Worm (Caenorhabditis elegans) whole organism, mixed stage, embryonic: ENCODE data around the gene hda-11.

Source experiments
- blmp-1 ChIP-seq: fragments of 150-350 bp; optimal IDR thresholded peaks from 2 replicates; lab custom pipeline; 2014; ENCODE audit warnings: missing biosample characterization, missing genetic modification characterization
- ceh-39 ChIP-seq: fragments of 150-350 bp; optimal IDR thresholded peaks from 2 replicates; lab custom pipeline; 2014; ENCODE audit warnings: missing biosample characterization, missing genetic modification characterization
- ceh-43 ChIP-seq: fragments of 200-800 bp; sonication (Bioruptor generic); optimal IDR thresholded peaks from 2 replicates; lab custom pipeline; 2018; ENCODE audit warnings: mild to moderate bottlenecking, missing genetic modification characterization, moderate library complexity, missing compliant biosample characterization
- ces-1 ChIP-seq: fragments of 150-350 bp; optimal IDR thresholded peaks from 2 replicates; lab custom pipeline; 2014; ENCODE audit warnings: missing biosample characterization, missing genetic modification reagents, missing genetic modification characterization
- cnd-1 ChIP-seq: fragments of 200-800 bp; sonication (Bioruptor generic); optimal IDR thresholded peaks from 2 replicates; lab custom pipeline; 2018; ENCODE audit warnings: mild to moderate bottlenecking, missing genetic modification characterization, missing compliant biosample characterization
- drap-1 ChIP-seq: fragments of 200-800 bp; sonication (Bioruptor generic); optimal IDR thresholded peaks from 3 replicates; lab custom pipeline; 2018; ENCODE audit warnings: mild to moderate bottlenecking, missing genetic modification characterization, missing compliant biosample characterization
- elt-1 ChIP-seq: sonication (generic microtip); optimal IDR thresholded peaks from 2 replicates; lab custom pipeline; 2017; ENCODE audit warnings: missing genetic modification characterization, mild to moderate bottlenecking, missing compliant biosample characterization, antibody characterized with exemption, moderate library complexity, borderline replicate concordance; ENCODE audit not compliant: insufficient read depth
- elt-3 ChIP-seq: fragments of 150-350 bp; optimal IDR thresholded peaks from 2 replicates; lab custom pipeline; 2014; ENCODE audit warnings: missing biosample characterization, missing genetic modification characterization
- ham-2 ChIP-seq: fragments of 200-800 bp; sonication (Bioruptor generic); optimal IDR thresholded peaks from 2 replicates; lab custom pipeline; 2018; ENCODE audit warnings: mild to moderate bottlenecking, missing genetic modification characterization, missing compliant biosample characterization
- hlh-1 ChIP-seq: fragments of 150-350 bp; optimal IDR thresholded peaks from 2 replicates; lab custom pipeline; 2014; ENCODE audit warnings: missing biosample characterization, missing genetic modification reagents, missing genetic modification characterization
- lin-13 ChIP-seq: fragments of 150-350 bp; optimal IDR thresholded peaks from 2 replicates; lab custom pipeline; 2014; ENCODE audit warnings: missing biosample characterization, missing genetic modification characterization
- lin-32 ChIP-seq: fragments of 200-800 bp; sonication (Bioruptor generic); optimal IDR thresholded peaks from 2 replicates; lab custom pipeline; 2018; ENCODE audit warnings: mild to moderate bottlenecking, missing genetic modification characterization, missing compliant biosample characterization
- lsy-2 ChIP-seq: fragments of 150-350 bp; optimal IDR thresholded peaks from 2 replicates; lab custom pipeline; 2014; ENCODE audit warnings: missing biosample characterization, missing genetic modification characterization
- mab-5 ChIP-seq: fragments of 150-350 bp; optimal IDR thresholded peaks from 2 replicates; lab custom pipeline; 2014; ENCODE audit warnings: missing biosample characterization, missing genetic modification characterization
- mep-1 ChIP-seq: fragments of 150-350 bp; optimal IDR thresholded peaks from 2 replicates; lab custom pipeline; 2017; ENCODE audit warnings: missing biosample characterization, missing genetic modification reagents, missing genetic modification characterization, inconsistent platforms
- mls-2 ChIP-seq: sonication (generic microtip); optimal IDR thresholded peaks from 2 replicates; lab custom pipeline; 2016; ENCODE audit warnings: mild to moderate bottlenecking, missing genetic modification characterization, moderate library complexity, missing compliant biosample characterization
- nhr-12 ChIP-seq: fragments of 150-350 bp; optimal IDR thresholded peaks from 2 replicates; lab custom pipeline; 2014; ENCODE audit warnings: missing biosample characterization, missing genetic modification characterization
- nhr-2 ChIP-seq: fragments of 150-350 bp; optimal IDR thresholded peaks from 2 replicates; lab custom pipeline; 2014; ENCODE audit warnings: missing biosample characterization, missing genetic modification characterization
- nhr-237 ChIP-seq: fragments of 150-350 bp; optimal IDR thresholded peaks from 2 replicates; lab custom pipeline; 2014; ENCODE audit warnings: missing biosample characterization, missing genetic modification characterization
- nhr-28 ChIP-seq: fragments of 150-350 bp; optimal IDR thresholded peaks from 2 replicates; lab custom pipeline; 2014; ENCODE audit warnings: missing biosample characterization, missing genetic modification characterization
- nhr-76 ChIP-seq: sonication (generic microtip); optimal IDR thresholded peaks from 2 replicates; lab custom pipeline; 2017; ENCODE audit warnings: missing biosample characterization, missing genetic modification characterization
- pha-4 ChIP-seq: fragments of 150-350 bp; optimal IDR thresholded peaks from 2 replicates; lab custom pipeline; 2018; ENCODE audit warnings: missing biosample characterization, missing genetic modification reagents, missing genetic modification characterization
- sem-2 ChIP-seq: fragments of 200-800 bp; sonication (Bioruptor generic); optimal IDR thresholded peaks from 2 replicates; lab custom pipeline; 2018; ENCODE audit warnings: mild to moderate bottlenecking, missing genetic modification characterization, missing compliant biosample characterization
- snpc-4 ChIP-seq: fragments of 150-350 bp; optimal IDR thresholded peaks from 2 replicates; lab custom pipeline; 2014; ENCODE audit warnings: missing biosample characterization, missing genetic modification characterization
- tbx-8 ChIP-seq: fragments of 200-800 bp; sonication (Bioruptor generic); optimal IDR thresholded peaks from 2 replicates; lab custom pipeline; 2018; ENCODE audit warnings: mild to moderate bottlenecking, missing genetic modification characterization, moderate library complexity, missing compliant biosample characterization
- unc-120 ChIP-seq: sonication (generic microtip); optimal IDR thresholded peaks from 2 replicates; lab custom pipeline; 2017; ENCODE audit warnings: missing genetic modification characterization, missing compliant biosample characterization; ENCODE audit not compliant: poor library complexity, severe bottlenecking
- unc-62 ChIP-seq: fragments of 150-350 bp; optimal IDR thresholded peaks from 2 replicates; lab custom pipeline; 2014; ENCODE audit warnings: missing biosample characterization, missing genetic modification reagents, missing genetic modification characterization
- zip-8 ChIP-seq: fragments of 150-350 bp; optimal IDR thresholded peaks from 2 replicates; lab custom pipeline; 2014; ENCODE audit warnings: missing biosample characterization, missing genetic modification characterization
- ztf-11 ChIP-seq: fragments of 150-350 bp; optimal IDR thresholded peaks from 2 replicates; lab custom pipeline; 2014; ENCODE audit warnings: missing biosample characterization, missing genetic modification characterization

hda-11 gene

DNA sequence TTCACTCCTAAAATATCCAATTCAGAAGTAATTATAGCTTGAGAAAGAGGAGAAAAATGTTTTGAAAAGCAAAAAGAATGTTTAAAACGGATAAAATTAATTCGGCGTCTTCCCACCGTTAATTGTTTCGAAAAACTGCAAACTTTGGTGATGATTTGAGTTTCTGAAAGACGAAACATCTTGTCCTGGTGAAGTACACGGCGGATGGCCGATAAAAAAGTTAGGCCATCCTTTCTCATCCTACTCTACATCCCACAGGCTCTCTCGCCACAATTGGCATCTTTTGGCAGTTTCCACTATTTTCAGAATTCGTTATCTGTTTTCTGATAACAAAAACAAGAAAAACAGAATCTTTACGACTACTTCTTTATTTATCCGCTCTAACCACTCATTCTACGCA lies at the start of gene hda-11, which contains the start of gene C35A5.8:
hda-11 (plus strand) TSS at position 283 of the 400 bp plus-strand sequence.
C35A5.8 (minus strand) TSS at position 7 of the 400 bp plus-strand sequence.
- TF ChIP-seq blmp-1 (tag; lab: Kevin White, UChicago) (no peak), lsy-2 (tag; lab: Kevin White, UChicago) (peak; percentile 25), nhr-12 (tag; lab: Kevin White, UChicago) (no peak), unc-120 (tag; lab: Kevin White, UChicago) (peak; percentile 46), mab-5 (tag; lab: Kevin White, UChicago) (no peak), mep-1 (peak; percentile 2), hlh-1 (no peak)

DNA sequence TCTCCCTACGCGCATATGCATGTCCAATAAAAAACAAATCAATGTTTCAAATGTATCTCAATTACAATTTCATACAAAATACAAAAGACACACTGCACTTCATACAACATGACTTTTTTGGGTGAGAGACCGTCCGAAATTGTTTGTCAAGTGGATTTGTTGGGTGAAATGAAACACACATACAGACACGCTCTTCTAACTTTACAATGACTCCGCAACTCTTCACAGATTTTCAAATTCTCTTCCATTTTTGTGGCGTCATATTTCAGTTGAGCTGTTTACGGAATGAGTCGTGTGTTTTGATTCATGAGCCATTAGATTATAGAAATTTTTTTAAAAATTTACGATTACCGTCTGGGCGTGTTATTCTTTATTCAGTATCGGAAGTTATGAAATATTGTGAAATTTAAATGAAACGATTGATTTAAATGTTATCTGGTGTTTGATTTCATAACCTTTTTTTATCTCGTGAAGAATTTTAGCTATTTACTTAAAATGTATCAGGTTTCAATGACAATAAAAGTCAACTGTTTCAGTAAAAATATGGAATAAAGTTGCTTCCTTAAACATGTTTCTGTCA lies 49.0 kb upstream of the hda-11 start:
- TF ChIP-seq cnd-1 (tag; lab: Kevin White, UChicago): no peak
- no peak for TF ChIP-seq ham-2 (GFP tag; lab: Kevin White, UChicago)
- no peak for TF ChIP-seq unc-120 (tag; lab: Kevin White, UChicago)
- no peak for TF ChIP-seq snpc-4
- no peak for TF ChIP-seq hlh-1
- TF ChIP-seq tbx-8 (GFP tag; lab: Kevin White, UChicago): no peak
- no peak for TF ChIP-seq elt-3 (tag; lab: Kevin White, UChicago)
- no peak for TF ChIP-seq pha-4 (tag; lab: Kevin White, UChicago)
- no peak for TF ChIP-seq lin-13 (tag; lab: Kevin White, UChicago)
- TF ChIP-seq mab-5 (tag; lab: Kevin White, UChicago): no peak
- TF ChIP-seq nhr-76 (tag; lab: Kevin White, UChicago): no peak
- no peak for TF ChIP-seq lin-32 (GFP tag; lab: Kevin White, UChicago)
- TF ChIP-seq mls-2 (tag; lab: Kevin White, UChicago): no peak
- TF ChIP-seq blmp-1 (tag; lab: Kevin White, UChicago): no peak
- no peak for TF ChIP-seq ces-1
- no peak for TF ChIP-seq nhr-237 (tag; lab: Kevin White, UChicago)
- TF ChIP-seq ztf-11: no peak
- no peak for TF ChIP-seq elt-1 (tag; lab: Kevin White, UChicago)
- TF ChIP-seq mep-1: no peak
- no peak for TF ChIP-seq zip-8 (tag; lab: Kevin White, UChicago)

DNA sequence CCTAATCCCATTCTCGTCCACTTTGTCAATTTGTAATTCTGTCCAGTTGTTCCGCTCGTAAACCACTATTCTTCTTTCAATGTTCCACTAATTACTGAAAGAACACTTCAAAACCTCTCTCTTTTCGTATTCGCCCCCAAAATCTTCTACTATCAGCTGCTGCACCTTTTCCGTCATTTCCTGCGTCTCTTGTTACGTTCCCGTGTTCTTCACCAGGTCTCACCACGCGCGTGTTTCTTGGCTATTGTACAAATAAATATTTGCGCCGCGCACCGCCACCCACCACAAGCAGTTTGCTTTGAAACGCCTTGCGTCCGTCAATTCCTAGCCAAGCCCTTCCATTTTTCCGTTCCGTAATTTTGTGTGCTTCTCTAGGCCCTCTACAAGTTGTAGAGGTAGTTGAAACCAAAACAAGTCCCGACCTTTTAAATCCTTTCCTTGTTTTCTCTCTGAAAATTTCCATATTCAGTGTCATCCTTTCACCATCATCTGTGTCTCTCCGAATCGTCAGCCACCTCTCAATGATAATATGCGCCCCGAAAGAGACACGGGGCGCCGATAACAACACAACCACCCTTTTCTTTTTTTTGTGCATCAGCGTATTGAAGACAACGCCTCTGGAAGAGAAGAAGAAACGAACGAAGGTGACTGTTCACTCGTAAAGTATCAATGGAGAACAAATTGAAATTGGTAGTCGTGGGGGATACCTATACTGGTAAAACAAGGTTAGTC lies 47.7 kb upstream of the hda-11 start, which contains the start of the genes crp-1 and Y32F6B.9:
crp-1 (plus strand) TSS at position 468 of the 732 bp plus-strand sequence.
Y32F6B.9 (plus strand) TSS at position 603 of the 732 bp plus-strand sequence.
- TF ChIP-seq unc-62 (no peak), pha-4 (tag; lab: Kevin White, UChicago) (peak; percentile 25), ham-2 (GFP tag; lab: Kevin White, UChicago) (peak; percentile 41)

DNA sequence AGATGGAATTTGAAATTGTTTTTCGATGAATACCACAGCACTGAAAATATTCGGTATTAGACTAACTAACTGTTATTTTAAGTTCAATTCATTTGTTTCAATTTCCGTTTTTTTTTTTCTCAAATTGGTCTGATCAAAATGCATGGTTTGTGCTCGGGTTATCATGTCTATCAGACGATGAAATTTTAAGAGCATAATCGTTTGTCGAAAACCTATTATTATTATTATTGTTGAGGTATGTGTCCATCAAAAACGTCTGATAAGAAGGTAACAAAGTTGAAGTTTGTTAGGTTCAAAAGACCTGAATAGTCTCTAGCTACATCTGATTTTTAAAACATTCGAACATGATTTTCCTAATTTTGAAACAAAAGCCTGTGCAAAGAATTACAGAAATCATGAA lies 42.0 kb upstream of the hda-11 start:
- TF ChIP-seq ham-2 (GFP tag; lab: Kevin White, UChicago): no peak
- no peak for TF ChIP-seq ceh-43 (GFP tag; lab: Kevin White, UChicago)
- TF ChIP-seq sem-2: no peak
- TF ChIP-seq nhr-12 (tag; lab: Kevin White, UChicago): no peak

DNA sequence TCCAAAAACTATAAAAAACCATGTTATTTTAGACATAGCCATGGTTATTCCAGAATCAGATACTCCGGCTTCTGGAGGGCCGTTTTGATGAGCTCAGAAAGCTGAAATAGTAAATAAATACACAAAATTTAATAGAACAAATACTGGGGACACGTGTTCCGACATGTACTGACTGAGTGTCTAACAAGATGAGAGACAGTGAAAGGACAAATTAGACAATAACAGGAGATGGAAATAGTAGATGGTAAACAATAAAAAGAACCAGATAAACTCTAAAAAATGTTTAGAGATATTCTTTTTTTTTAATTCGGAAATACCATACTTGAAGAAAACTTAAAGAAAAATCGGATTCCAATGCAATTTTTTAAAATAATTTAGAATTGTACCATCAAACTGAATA lies 41.3 kb upstream of the hda-11 start, which contains the start of gene Y32F6B.1:
Y32F6B.1 (minus strand) TSS at position 101 of the 400 bp plus-strand sequence.
- TF ChIP-seq blmp-1 (tag; lab: Kevin White, UChicago): no peak
- TF ChIP-seq zip-8 (tag; lab: Kevin White, UChicago): no peak
- no peak for TF ChIP-seq lsy-2 (tag; lab: Kevin White, UChicago)
- no peak for TF ChIP-seq sem-2
- no peak for TF ChIP-seq drap-1
- no peak for TF ChIP-seq ztf-11
- no peak for TF ChIP-seq ham-2 (GFP tag; lab: Kevin White, UChicago)
- no peak for TF ChIP-seq lin-32 (GFP tag; lab: Kevin White, UChicago)
- no peak for TF ChIP-seq nhr-2
- no peak for TF ChIP-seq elt-1 (tag; lab: Kevin White, UChicago)
- TF ChIP-seq ceh-39: no peak
- no peak for TF ChIP-seq pha-4 (tag; lab: Kevin White, UChicago)
- no peak for TF ChIP-seq nhr-28 (tag; lab: Kevin White, UChicago)
- no peak for TF ChIP-seq mab-5 (tag; lab: Kevin White, UChicago)
- TF ChIP-seq, all 35 proteins: peak for 0
